Worm (Caenorhabditis elegans) whole organism, late embryonic: Measurements from ENCODE around the gene K08D12.8.

Experiments used
- hlh-30 ChIP-seq: sonication (generic microtip); optimal IDR thresholded peaks from 2 replicates; lab custom pipeline; 2017; ENCODE audit warnings: antibody characterized with exemption, missing genetic modification characterization, missing compliant biosample characterization; ENCODE audit not compliant: insufficient read depth
- sdc-2 ChIP-seq: sonication (generic microtip); optimal IDR thresholded peaks from 2 replicates; lab custom pipeline; 2016; ENCODE audit warnings: missing genotype, missing genetic modification characterization, missing compliant biosample characterization
- sox-4 ChIP-seq: sonication (generic microtip); optimal IDR thresholded peaks from 2 replicates; lab custom pipeline; 2017; ENCODE audit warnings: mild to moderate bottlenecking, missing genetic modification characterization, inconsistent platforms, missing compliant biosample characterization

DNA sequence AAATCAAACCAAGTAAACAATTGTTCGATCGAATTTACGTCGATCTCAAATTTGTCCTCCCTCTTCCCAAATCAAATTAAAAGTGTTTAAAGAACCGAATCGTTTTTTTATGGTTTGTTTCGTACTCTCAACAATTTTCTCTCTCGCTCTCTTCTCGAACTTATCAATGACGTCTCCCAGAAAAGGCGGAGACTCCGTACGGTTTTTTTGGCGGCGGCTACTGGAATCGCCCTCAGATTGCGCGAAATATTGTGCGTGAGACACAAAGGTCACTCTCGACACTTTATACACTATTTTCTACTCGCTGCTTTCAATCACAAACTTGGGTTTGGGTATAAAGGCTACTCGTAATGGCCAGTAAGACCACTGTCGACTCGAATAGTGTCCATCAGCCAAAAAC lies 5.5 kb upstream of the K08D12.8 start, which contains the start of gene epic-2:
- TF ChIP-seq hlh-30 (tag; lab: Kevin White, UChicago), result no peak
- no peak for TF ChIP-seq sdc-2
- no peak for TF ChIP-seq sox-4 (tag; lab: Kevin White, UChicago)
